Worm (Caenorhabditis elegans) whole organism, L2 larva: ENCODE data around the gene cutl-15.

Experiments used
- C34F6.9 ChIP-seq: fragments of 150-350 bp; optimal IDR thresholded peaks from 2 replicates; lab custom pipeline; 2014; ENCODE audit warnings: missing biosample characterization, missing genetic modification characterization
- F13H6.1 ChIP-seq: sonication (generic microtip); optimal IDR thresholded peaks from 2 replicates; lab custom pipeline; 2016; ENCODE audit warnings: missing genetic modification characterization, missing compliant biosample characterization
- R02D3.7 ChIP-seq: fragments of 150-350 bp; optimal IDR thresholded peaks from 2 replicates; lab custom pipeline; 2014; ENCODE audit warnings: missing biosample characterization, missing genetic modification characterization
- Y55F3AM.14 ChIP-seq: fragments of 200-800 bp; sonication (Bioruptor generic); optimal IDR thresholded peaks from 2 replicates; lab custom pipeline; 2018; ENCODE audit warnings: mild to moderate bottlenecking, missing genetic modification characterization, missing compliant biosample characterization
- ZK546.5 ChIP-seq: sonication (generic microtip); optimal IDR thresholded peaks from 2 replicates; lab custom pipeline; 2017; ENCODE audit warnings: missing biosample characterization, missing genetic modification characterization
- alr-1 ChIP-seq: fragments of 150-350 bp; optimal IDR thresholded peaks from 2 replicates; lab custom pipeline; 2014; ENCODE audit warnings: missing biosample characterization, missing genetic modification characterization
- aly-2 ChIP-seq: fragments of 150-350 bp; optimal IDR thresholded peaks from 2 replicates; lab custom pipeline; 2014; ENCODE audit warnings: missing biosample characterization, missing genetic modification characterization
- ama-1 ChIP-seq: fragments of 150-350 bp; optimal IDR thresholded peaks from 2 replicates; lab custom pipeline; 2018; ENCODE audit warnings: inconsistent platforms
- blmp-1 ChIP-seq: sonication (generic microtip); optimal IDR thresholded peaks from 2 replicates; lab custom pipeline; 2017; ENCODE audit warnings: missing genetic modification characterization, mild to moderate bottlenecking, missing compliant biosample characterization, antibody characterized with exemption, moderate library complexity; ENCODE audit not compliant: insufficient read depth
- ceh-16 ChIP-seq: fragments of 150-350 bp; optimal IDR thresholded peaks from 2 replicates; lab custom pipeline; 2014; ENCODE audit warnings: missing biosample characterization, missing genetic modification characterization
- ceh-82 ChIP-seq: fragments of 150-350 bp; optimal IDR thresholded peaks from 2 replicates; lab custom pipeline; 2014; ENCODE audit warnings: missing biosample characterization, missing genetic modification characterization
- crh-2 ChIP-seq: sonication (generic microtip); optimal IDR thresholded peaks from 2 replicates; lab custom pipeline; 2017; ENCODE audit warnings: missing biosample characterization, missing genetic modification characterization
- egl-27 ChIP-seq: sonication (generic microtip); optimal IDR thresholded peaks from 3 replicates; lab custom pipeline; 2017; ENCODE audit warnings: missing biosample characterization, missing genetic modification reagents, missing genetic modification characterization
- elt-3 ChIP-seq: sonication (generic microtip); optimal IDR thresholded peaks from 2 replicates; lab custom pipeline; 2017; ENCODE audit warnings: missing biosample characterization, missing genetic modification characterization
- gmeb-1 ChIP-seq: fragments of 150-350 bp; optimal IDR thresholded peaks from 2 replicates; lab custom pipeline; 2014; ENCODE audit warnings: missing biosample characterization, missing genetic modification characterization
- lin-11 ChIP-seq: fragments of 150-350 bp; sonication (generic microtip); optimal IDR thresholded peaks from 2 replicates; lab custom pipeline; 2014; ENCODE audit warnings: missing biosample characterization, missing genetic modification characterization, inconsistent platforms, mixed read lengths
- lin-13 ChIP-seq: fragments of 150-350 bp; optimal IDR thresholded peaks from 2 replicates; lab custom pipeline; 2014; ENCODE audit warnings: missing biosample characterization, missing genetic modification reagents, missing genetic modification characterization
- lin-39 ChIP-seq: fragments of 150-350 bp; optimal IDR thresholded peaks from 2 replicates; lab custom pipeline; 2014; ENCODE audit warnings: missing biosample characterization, missing genetic modification reagents, missing genetic modification characterization
- lsy-2 ChIP-seq, 2 experiments: fragments of 150-350 bp in 1 of 2; sonication (generic microtip) in 1 of 2; optimal IDR thresholded peaks; 2 replicates each; lab custom pipeline; 2014 to 2017; ENCODE audit warnings: missing biosample characterization in 2 of 2, missing genetic modification characterization in 2 of 2
- mab-5 ChIP-seq: fragments of 150-350 bp; optimal IDR thresholded peaks from 2 replicates; lab custom pipeline; 2014; ENCODE audit warnings: missing biosample characterization, missing genetic modification characterization
- mbf-1 ChIP-seq: sonication (generic microtip); optimal IDR thresholded peaks from 2 replicates; lab custom pipeline; 2017; ENCODE audit warnings: missing biosample characterization, missing genetic modification characterization
- mdl-1 ChIP-seq, 2 experiments: fragments of 150-350 bp in 1 of 2; sonication (generic microtip) in 1 of 2; optimal IDR thresholded peaks; 2 replicates each; lab custom pipeline; 2017; ENCODE audit warnings: missing biosample characterization in 2 of 2, missing genetic modification characterization in 2 of 2
- nhr-10 ChIP-seq: sonication (generic microtip); optimal IDR thresholded peaks from 2 replicates; lab custom pipeline; 2017; ENCODE audit warnings: missing biosample characterization, missing genetic modification characterization
- nhr-11 ChIP-seq: fragments of 150-350 bp; optimal IDR thresholded peaks from 2 replicates; lab custom pipeline; 2014; ENCODE audit warnings: missing biosample characterization, missing genetic modification characterization
- nhr-12 ChIP-seq: fragments of 150-350 bp; optimal IDR thresholded peaks from 2 replicates; lab custom pipeline; 2014; ENCODE audit warnings: missing biosample characterization, missing genetic modification characterization
- nhr-129 ChIP-seq: fragments of 150-350 bp; optimal IDR thresholded peaks from 2 replicates; lab custom pipeline; 2014; ENCODE audit warnings: missing biosample characterization, missing genetic modification characterization
- nhr-21 ChIP-seq: fragments of 150-350 bp; optimal IDR thresholded peaks from 2 replicates; lab custom pipeline; 2014; ENCODE audit warnings: missing biosample characterization, missing genetic modification characterization
- nhr-23 ChIP-seq: fragments of 150-350 bp; optimal IDR thresholded peaks from 2 replicates; lab custom pipeline; 2014; ENCODE audit warnings: missing biosample characterization, missing genetic modification reagents, missing genetic modification characterization
- nhr-25 ChIP-seq: fragments of 150-350 bp; sonication (generic microtip); optimal IDR thresholded peaks from 3 replicates; lab custom pipeline; 2014; ENCODE audit warnings: missing biosample characterization, missing genetic modification characterization
- nhr-6 ChIP-seq: fragments of 150-350 bp; optimal IDR thresholded peaks from 2 replicates; lab custom pipeline; 2014; ENCODE audit warnings: missing biosample characterization, missing genetic modification characterization
- peb-1 ChIP-seq: fragments of 150-350 bp; optimal IDR thresholded peaks from 2 replicates; lab custom pipeline; 2014; ENCODE audit warnings: missing biosample characterization, missing genetic modification characterization
- sem-4 ChIP-seq: fragments of 150-350 bp; optimal IDR thresholded peaks from 2 replicates; lab custom pipeline; 2014; ENCODE audit warnings: missing biosample characterization, missing genetic modification reagents, missing genetic modification characterization
- sma-3 ChIP-seq: sonication (generic microtip); optimal IDR thresholded peaks from 2 replicates; lab custom pipeline; 2016; ENCODE audit warnings: missing genetic modification reagents, missing genetic modification characterization, missing compliant biosample characterization
- sma-9 ChIP-seq, 2 experiments: fragments of 150-350 bp in 1 of 2; sonication (generic microtip) in 1 of 2; optimal IDR thresholded peaks; 2 replicates each; lab custom pipeline; 2014 to 2016; ENCODE audit warnings: missing genetic modification characterization in 2 of 2, mild to moderate bottlenecking in 1 of 2, missing biosample characterization in 1 of 2, missing compliant biosample characterization in 1 of 2, missing genetic modification reagents in 1 of 2, moderate library complexity in 1 of 2
- unc-39 ChIP-seq: fragments of 150-350 bp; optimal IDR thresholded peaks from 2 replicates; lab custom pipeline; 2014; ENCODE audit warnings: missing biosample characterization, missing genetic modification characterization
- unc-55 ChIP-seq: fragments of 150-350 bp; sonication (generic microtip); optimal IDR thresholded peaks from 3 replicates; lab custom pipeline; 2014; ENCODE audit warnings: missing biosample characterization, missing genetic modification reagents, missing genetic modification characterization
- unc-62 ChIP-seq: fragments of 150-350 bp; optimal IDR thresholded peaks from 2 replicates; lab custom pipeline; 2014; ENCODE audit warnings: missing biosample characterization, missing genetic modification reagents, missing genetic modification characterization
- zag-1 ChIP-seq: fragments of 150-350 bp; optimal IDR thresholded peaks from 2 replicates; lab custom pipeline; 2014; ENCODE audit warnings: missing biosample characterization, missing genetic modification characterization
- ztf-1 ChIP-seq: fragments of 200-800 bp; sonication (Bioruptor generic); conservative IDR thresholded peaks from 2 replicates; pipeline ENCODE4 v1.3.6; 2022; ENCODE audit warnings: missing genetic modification characterization, missing compliant biosample characterization
- ztf-11 ChIP-seq: sonication (generic microtip); optimal IDR thresholded peaks from 2 replicates; lab custom pipeline; 2017; ENCODE audit warnings: missing biosample characterization, missing genetic modification characterization
- ztf-4 ChIP-seq: fragments of 150-350 bp; optimal IDR thresholded peaks from 2 replicates; lab custom pipeline; 2014; ENCODE audit warnings: missing biosample characterization, missing genetic modification characterization

cutl-15 gene

DNA sequence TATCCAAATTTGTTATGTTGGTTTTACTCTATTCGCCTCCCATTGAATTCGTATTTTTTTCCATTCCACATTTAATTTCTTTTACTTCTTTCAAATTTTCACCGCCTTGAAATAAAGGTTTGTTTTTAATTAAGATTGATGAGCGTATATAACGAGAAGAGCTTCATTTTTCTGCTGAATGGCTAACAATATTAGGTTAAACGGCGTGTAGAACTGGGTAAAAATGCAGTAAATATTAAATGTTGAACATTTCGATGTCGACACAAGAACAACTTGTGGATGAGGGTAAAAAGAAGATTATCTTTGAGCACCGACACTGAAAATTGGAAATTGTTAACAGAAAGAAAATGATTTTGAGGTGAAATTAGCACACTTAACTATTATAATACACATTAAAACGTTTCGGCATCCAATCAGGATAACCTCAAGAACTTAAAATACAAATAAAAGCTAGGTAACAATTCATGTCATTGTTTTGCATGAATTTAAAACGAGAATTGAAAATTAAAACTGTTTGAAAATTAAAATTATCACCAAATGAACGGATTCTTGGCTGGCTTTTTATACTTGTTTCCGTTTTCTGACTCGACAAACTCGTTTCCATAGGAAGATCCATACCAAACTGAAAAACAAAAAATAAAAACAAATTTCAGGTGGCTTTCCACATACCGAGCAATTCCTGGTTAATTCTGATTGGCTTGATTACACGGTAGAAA is 8.4 kb downstream of the cutl-15 start:
- no peak for TF ChIP-seq sma-9 (GFP tag; optimal IDR thresholded peaks at IDR 0.05; lab: Kevin White, UChicago)
- TF ChIP-seq sma-9 (tag; optimal IDR thresholded peaks at IDR 0.05; lab: Kevin White, UChicago) = no peak
- no peak for TF ChIP-seq C34F6.9 (tag; lab: Kevin White, UChicago)
- TF ChIP-seq mbf-1 (tag; lab: Kevin White, UChicago) = no peak
- no peak for TF ChIP-seq sem-4 (tag; lab: Kevin White, UChicago)
- no peak for TF ChIP-seq nhr-10 (tag; lab: Kevin White, UChicago)
- no peak for TF ChIP-seq zag-1 (tag; lab: Kevin White, UChicago)
- no peak for TF ChIP-seq nhr-12 (tag; lab: Kevin White, UChicago)
- TF ChIP-seq elt-3 (tag; lab: Kevin White, UChicago) = no peak
- TF ChIP-seq ztf-4 (tag; lab: Kevin White, UChicago) = no peak
- no peak for TF ChIP-seq nhr-23 (tag; lab: Kevin White, UChicago)
- TF ChIP-seq R02D3.7 (tag; lab: Kevin White, UChicago) = no peak
- no peak for TF ChIP-seq nhr-11 (tag; lab: Kevin White, UChicago)
- TF ChIP-seq gmeb-1 (tag; lab: Kevin White, UChicago) = no peak
- no peak for TF ChIP-seq sma-3 (GFP tag; lab: Kevin White, UChicago)
- TF ChIP-seq nhr-129 (tag; lab: Kevin White, UChicago) = no peak
- TF ChIP-seq ceh-82 = no peak

DNA sequence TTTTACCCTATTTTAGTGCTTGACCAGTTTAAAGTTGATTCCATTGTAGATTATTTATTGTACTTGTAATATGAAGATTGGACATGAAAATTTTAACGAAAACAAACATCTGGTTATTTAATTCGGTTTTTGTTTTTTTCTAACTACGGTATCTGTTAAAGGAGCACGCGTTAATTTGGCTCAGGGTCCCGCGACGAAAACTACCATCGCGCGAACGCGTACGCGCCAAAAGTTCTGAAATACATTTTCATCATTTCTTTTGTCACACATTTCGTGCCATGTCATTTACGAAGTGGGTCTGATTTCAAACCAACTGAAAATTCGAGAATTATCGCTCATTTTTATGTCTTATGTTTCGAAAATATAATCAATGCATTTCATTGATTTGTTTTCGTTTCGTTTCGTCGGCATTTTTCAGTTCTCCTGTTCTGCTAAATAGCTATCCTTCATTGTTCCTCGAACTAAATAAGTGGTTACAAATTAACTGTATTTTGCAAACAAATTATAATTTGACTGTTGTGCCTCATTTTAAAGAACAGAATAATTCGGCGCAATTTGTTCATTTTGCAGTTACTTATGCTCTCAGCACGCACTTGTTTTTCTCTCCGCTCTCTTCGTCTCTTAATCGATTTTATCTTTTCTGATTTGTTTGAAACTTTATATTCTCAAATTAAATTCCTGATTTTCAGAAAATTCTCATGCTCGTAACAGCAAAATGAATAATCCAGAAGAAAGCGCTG is 13.6 kb downstream of the cutl-15 start, which contains the start of gene T21B10.3:
Gene T21B10.3, plus strand, starts transcription at position 690 of the 740 bp plus-strand sequence.
- no peak for TF ChIP-seq nhr-6 (tag; lab: Kevin White, UChicago)
- TF ChIP-seq ama-1 = peak; percentile 42
- peak; percentile 12 for TF ChIP-seq crh-2 (tag; lab: Kevin White, UChicago)
- no peak for TF ChIP-seq lin-11 (tag; lab: Kevin White, UChicago)
- TF ChIP-seq peb-1 (tag; lab: Kevin White, UChicago) = no peak
- TF ChIP-seq ceh-16 = no peak
- peak; percentile 14 for TF ChIP-seq Y55F3AM.14 (GFP tag; lab: Kevin White, UChicago)
- TF ChIP-seq mab-5 (tag; lab: Kevin White, UChicago) = no peak
- peak in 1 of 2 experiments; percentile 57 for TF ChIP-seq lsy-2 (tag; optimal IDR thresholded peaks at IDR 0.05; lab: Kevin White, UChicago)
- no peak for TF ChIP-seq ztf-1
- no peak for TF ChIP-seq R02D3.7 (tag; lab: Kevin White, UChicago)
- TF ChIP-seq sma-9 (GFP tag; optimal IDR thresholded peaks at IDR 0.05; lab: Kevin White, UChicago) = peak; percentile 56
- no peak for TF ChIP-seq sma-9 (tag; optimal IDR thresholded peaks at IDR 0.05; lab: Kevin White, UChicago)
- TF ChIP-seq lin-13 (GFP tag; lab: Kevin White, UChicago) = peak; percentile 67
- TF ChIP-seq unc-39 (tag; lab: Kevin White, UChicago) = no peak
- TF ChIP-seq F13H6.1 (tag; lab: Kevin White, UChicago) = peak; percentile 12
- no peak for TF ChIP-seq ceh-82
- no peak for TF ChIP-seq elt-3 (tag; lab: Kevin White, UChicago)
- peak; percentile 10 for TF ChIP-seq sma-3 (GFP tag; lab: Kevin White, UChicago)
- no peak for TF ChIP-seq ZK546.5 (tag; lab: Kevin White, UChicago)
- TF ChIP-seq mbf-1 (tag; lab: Kevin White, UChicago) = no peak
- TF ChIP-seq nhr-21 (tag; lab: Kevin White, UChicago) = peak; percentile 38
- no peak for TF ChIP-seq aly-2 (tag; lab: Kevin White, UChicago)
- TF ChIP-seq C34F6.9 (tag; lab: Kevin White, UChicago) = peak; percentile 10
- TF ChIP-seq nhr-129 (tag; lab: Kevin White, UChicago) = no peak
- TF ChIP-seq lin-39 = no peak
- peak; percentile 61 for TF ChIP-seq ztf-4 (tag; lab: Kevin White, UChicago)
- no peak for TF ChIP-seq ztf-11 (tag; lab: Kevin White, UChicago)
- TF ChIP-seq unc-55 (GFP tag; lab: Kevin White, UChicago) = peak; percentile 5
- TF ChIP-seq, all 48 proteins: peak for 12

DNA sequence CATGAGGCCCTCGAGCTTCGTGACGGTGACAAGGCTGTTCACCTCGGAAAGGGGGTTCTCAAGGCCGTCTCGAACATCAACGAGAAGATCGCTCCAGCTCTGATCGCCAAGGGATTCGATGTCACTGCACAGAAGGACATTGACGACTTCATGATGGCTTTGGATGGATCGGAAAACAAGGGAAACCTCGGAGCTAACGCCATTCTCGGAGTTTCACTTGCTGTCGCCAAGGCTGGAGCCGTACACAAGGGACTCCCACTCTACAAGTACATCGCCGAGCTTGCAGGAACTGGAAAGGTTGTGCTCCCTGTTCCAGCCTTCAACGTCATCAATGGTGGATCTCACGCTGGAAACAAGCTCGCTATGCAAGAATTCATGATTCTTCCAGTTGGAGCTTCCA is 15.1 kb downstream of the cutl-15 start:
- TF ChIP-seq unc-62 (GFP tag; lab: Kevin White, UChicago) (no peak), alr-1 (tag; lab: Kevin White, UChicago) (no peak), nhr-12 (tag; lab: Kevin White, UChicago) (no peak), ceh-16 (no peak), unc-55 (GFP tag; lab: Kevin White, UChicago) (no peak), egl-27 (no peak), blmp-1 (no peak), peb-1 (tag; lab: Kevin White, UChicago) (no peak), elt-3 (tag; lab: Kevin White, UChicago) (no peak), F13H6.1 (tag; lab: Kevin White, UChicago) (no peak), nhr-25 (tag; lab: Kevin White, UChicago) (no peak), mdl-1 (tag; optimal IDR thresholded peaks at IDR 0.05; lab: Kevin White, UChicago) (no peak), ZK546.5 (tag; lab: Kevin White, UChicago) (no peak), ztf-1 (no peak), Y55F3AM.14 (GFP tag; lab: Kevin White, UChicago) (no peak)
